Fruit fly (Drosophila melanogaster) whole organism, prepupa: ENCODE results near the gene CG12481.

Source experiments
- Blimp-1 ChIP-seq: fragments of 200-800 bp; sonication (Bioruptor generic); optimal IDR thresholded peaks from 3 replicates; lab custom pipeline; 2017; ENCODE audit warnings: missing biosample characterization, missing genetic modification characterization, mild to moderate bottlenecking, moderate library complexity, missing genetic modification reagents
- CG10669 ChIP-seq: fragments of 200-800 bp; sonication (Bioruptor generic); optimal IDR thresholded peaks from 3 replicates; lab custom pipeline; 2018; ENCODE audit warnings: missing biosample characterization, mild to moderate bottlenecking, missing genetic modification characterization, moderate library complexity
- CG11294 ChIP-seq: fragments of 200-800 bp; sonication (Bioruptor generic); IDR thresholded peaks from 2 replicates; pipeline ENCODE4 v1.3.6; 2022; ENCODE audit warnings: missing biosample characterization, missing genetic modification characterization
- CG11762 ChIP-seq: fragments of 200-800 bp; sonication (Bioruptor generic); optimal IDR thresholded peaks from 3 replicates; lab custom pipeline; 2016; ENCODE audit warnings: missing biosample characterization, missing genetic modification characterization; ENCODE audit not compliant: insufficient read depth
- CG11902 ChIP-seq: fragments of 200-800 bp; sonication (Bioruptor generic); optimal IDR thresholded peaks from 3 replicates; lab custom pipeline; 2016; ENCODE audit warnings: missing biosample characterization, missing genetic modification characterization
- CG15336 ChIP-seq: fragments of 200-800 bp; sonication (Bioruptor generic); IDR thresholded peaks from 2 replicates; pipeline ENCODE4 v1.3.6; 2022; ENCODE audit warnings: missing biosample characterization, missing genetic modification characterization
- CG16779 ChIP-seq: fragments of 200-800 bp; sonication (Bioruptor generic); optimal IDR thresholded peaks from 3 replicates; lab custom pipeline; 2017; ENCODE audit warnings: missing biosample characterization, mild to moderate bottlenecking, missing genetic modification characterization
- CG3032 ChIP-seq: fragments of 200-800 bp; optimal IDR thresholded peaks from 2 replicates; lab custom pipeline; 2019; ENCODE audit warnings: missing biosample characterization, mild to moderate bottlenecking, missing genetic modification characterization, moderate library complexity
- CG31627 ChIP-seq: fragments of 200-800 bp; sonication (Bioruptor generic); optimal IDR thresholded peaks from 3 replicates; lab custom pipeline; 2016; ENCODE audit warnings: missing biosample characterization, missing genetic modification characterization
- CG32006 ChIP-seq: fragments of 200-800 bp; sonication (Bioruptor generic); optimal IDR thresholded peaks from 3 replicates; lab custom pipeline; 2017; ENCODE audit warnings: missing biosample characterization, mild to moderate bottlenecking, missing genetic modification characterization
- CG34406 ChIP-seq: fragments of 200-800 bp; sonication (Bioruptor generic); optimal IDR thresholded peaks from 3 replicates; lab custom pipeline; 2016; ENCODE audit warnings: missing biosample characterization, missing genetic modification characterization
- CG3919 ChIP-seq: fragments of 200-800 bp; sonication (Bioruptor generic); optimal IDR thresholded peaks from 3 replicates; lab custom pipeline; 2016; ENCODE audit warnings: missing biosample characterization, missing genetic modification characterization
- CG4318 ChIP-seq: fragments of 200-800 bp; sonication (Bioruptor generic); optimal IDR thresholded peaks from 3 replicates; lab custom pipeline; 2017; ENCODE audit warnings: missing biosample characterization, mild to moderate bottlenecking, missing genetic modification characterization
- CG6276 ChIP-seq: fragments of 200-800 bp; sonication (Bioruptor generic); optimal IDR thresholded peaks from 2 replicates; lab custom pipeline; 2017; ENCODE audit warnings: missing biosample characterization, mild to moderate bottlenecking, missing genetic modification characterization
- CG6792 ChIP-seq: fragments of 200-800 bp; sonication (Bioruptor generic); optimal IDR thresholded peaks from 3 replicates; lab custom pipeline; 2016; ENCODE audit warnings: missing biosample characterization, missing genetic modification characterization
- CG6808 ChIP-seq: fragments of 200-800 bp; sonication (Bioruptor generic); optimal IDR thresholded peaks from 3 replicates; lab custom pipeline; 2017; ENCODE audit warnings: missing biosample characterization, missing genetic modification characterization, mild to moderate bottlenecking, moderate library complexity, missing genetic modification reagents
- CG7368 ChIP-seq: fragments of 200-800 bp; sonication (Bioruptor generic); optimal IDR thresholded peaks from 3 replicates; lab custom pipeline; 2016; ENCODE audit warnings: missing biosample characterization, missing genetic modification characterization
- CG8119 ChIP-seq: fragments of 200-800 bp; sonication (Bioruptor generic); IDR thresholded peaks from 3 replicates; pipeline ENCODE4 v1.3.6; 2022; ENCODE audit warnings: missing biosample characterization, missing genetic modification characterization
- CG8319 ChIP-seq: fragments of 200-800 bp; sonication (Bioruptor generic); optimal IDR thresholded peaks from 3 replicates; lab custom pipeline; 2016; ENCODE audit warnings: missing biosample characterization, missing genetic modification characterization
- CG8632 ChIP-seq: fragments of 200-800 bp; sonication (Bioruptor generic); optimal IDR thresholded peaks from 3 replicates; lab custom pipeline; 2016; ENCODE audit warnings: missing biosample characterization, missing genetic modification characterization
- CG9139 ChIP-seq: fragments of 200-800 bp; sonication (Bioruptor generic); optimal IDR thresholded peaks from 3 replicates; lab custom pipeline; 2017; ENCODE audit warnings: missing biosample characterization, mild to moderate bottlenecking, missing genetic modification characterization
- Eip75B ChIP-seq: fragments of 200-800 bp; sonication (Bioruptor generic); optimal IDR thresholded peaks from 3 replicates; lab custom pipeline; 2016; ENCODE audit warnings: missing biosample characterization, missing genetic modification characterization
- Eip78C ChIP-seq: fragments of 200-800 bp; sonication (Bioruptor generic); peaks from one replicate; lab custom pipeline; 2016; ENCODE audit warnings: missing biosample characterization, missing genetic modification characterization
- Eip93F ChIP-seq: fragments of 200-800 bp; sonication (Bioruptor generic); optimal IDR thresholded peaks from 2 replicates; lab custom pipeline; 2016; ENCODE audit warnings: missing biosample characterization, mild to moderate bottlenecking, missing genetic modification characterization
- Ets21C ChIP-seq: fragments of 200-800 bp; sonication (Bioruptor generic); optimal IDR thresholded peaks from 3 replicates; lab custom pipeline; 2016; ENCODE audit warnings: missing biosample characterization, missing genetic modification characterization
- Ets96B ChIP-seq: fragments of 200-800 bp; optimal IDR thresholded peaks from 2 replicates; lab custom pipeline; 2019; ENCODE audit warnings: missing biosample characterization, mild to moderate bottlenecking, missing genetic modification characterization, moderate library complexity
- Gug ChIP-seq: fragments of 200-800 bp; sonication (Bioruptor generic); IDR thresholded peaks from 2 replicates; pipeline ENCODE4 v1.3.6; 2022; ENCODE audit warnings: missing biosample characterization, missing genetic modification characterization
- Hr38 ChIP-seq: sonication (Bioruptor generic); optimal IDR thresholded peaks from 2 replicates; lab custom pipeline; 2016; ENCODE audit warnings: missing biosample characterization, missing genetic modification characterization
- Hr4 ChIP-seq: fragments of 200-800 bp; sonication (Bioruptor generic); optimal IDR thresholded peaks from 3 replicates; lab custom pipeline; 2016; ENCODE audit warnings: missing biosample characterization, missing genetic modification characterization
- Met ChIP-seq: fragments of 200-800 bp; sonication (Bioruptor generic); optimal IDR thresholded peaks from 3 replicates; lab custom pipeline; 2016; ENCODE audit warnings: missing biosample characterization, missing genetic modification characterization
- OdsH ChIP-seq: fragments of 200-800 bp; sonication (Bioruptor generic); optimal IDR thresholded peaks from 3 replicates; lab custom pipeline; 2016; ENCODE audit warnings: missing biosample characterization, missing genetic modification characterization
- Sox102F ChIP-seq: fragments of 200-800 bp; sonication (Bioruptor generic); optimal IDR thresholded peaks from 2 replicates; lab custom pipeline; 2016; ENCODE audit warnings: missing biosample characterization, mild to moderate bottlenecking, missing genetic modification characterization
- Sox14 ChIP-seq: fragments of 200-800 bp; sonication (Bioruptor generic); optimal IDR thresholded peaks from 3 replicates; lab custom pipeline; 2016; ENCODE audit warnings: missing biosample characterization, missing genetic modification characterization
- Sox15 ChIP-seq: fragments of 200-800 bp; sonication (Bioruptor generic); optimal IDR thresholded peaks from 3 replicates; lab custom pipeline; 2016; ENCODE audit warnings: missing biosample characterization, missing genetic modification characterization
- achi ChIP-seq: fragments of 200-800 bp; sonication (Bioruptor generic); optimal IDR thresholded peaks from 3 replicates; lab custom pipeline; 2016; ENCODE audit warnings: missing biosample characterization, missing genetic modification characterization
- acj6 ChIP-seq: fragments of 200-800 bp; sonication (Bioruptor generic); optimal IDR thresholded peaks from 3 replicates; lab custom pipeline; 2016; ENCODE audit warnings: missing biosample characterization, missing genetic modification characterization
- cyc ChIP-seq: fragments of 200-800 bp; sonication (Bioruptor generic); optimal IDR thresholded peaks from 3 replicates; lab custom pipeline; 2016; ENCODE audit warnings: missing biosample characterization, missing genetic modification characterization
- dac ChIP-seq: fragments of 200-800 bp; sonication (Bioruptor generic); optimal IDR thresholded peaks from 2 replicates; lab custom pipeline; 2017; ENCODE audit warnings: missing biosample characterization, mild to moderate bottlenecking, missing genetic modification characterization
- eg ChIP-seq: fragments of 200-800 bp; sonication (Bioruptor generic); IDR thresholded peaks from 3 replicates; pipeline ENCODE4 v1.3.6; 2022; ENCODE audit warnings: missing biosample characterization, missing genetic modification characterization
- fd85E ChIP-seq: fragments of 200-800 bp; sonication (Bioruptor generic); optimal IDR thresholded peaks from 3 replicates; lab custom pipeline; 2016; ENCODE audit warnings: missing biosample characterization, missing genetic modification characterization
- net ChIP-seq: fragments of 200-800 bp; sonication (Bioruptor generic); optimal IDR thresholded peaks from 3 replicates; lab custom pipeline; 2016; ENCODE audit warnings: missing biosample characterization, missing genetic modification characterization
- pdm3 ChIP-seq: fragments of 200-800 bp; sonication (Bioruptor generic); optimal IDR thresholded peaks from 3 replicates; lab custom pipeline; 2016; ENCODE audit warnings: missing biosample characterization, missing genetic modification characterization
- salr ChIP-seq, 2 experiments: fragments of 200-800 bp; sonication (Bioruptor generic); optimal IDR thresholded peaks; 3 replicates each; lab custom pipeline; 2016 to 2018; ENCODE audit warnings: missing biosample characterization in 2 of 2, missing genetic modification characterization in 2 of 2, mild to moderate bottlenecking in 1 of 2
- spab ChIP-seq: fragments of 200-800 bp; sonication (Bioruptor generic); optimal IDR thresholded peaks from 2 replicates; lab custom pipeline; 2017; ENCODE audit warnings: missing biosample characterization, mild to moderate bottlenecking, missing genetic modification characterization, missing genetic modification reagents
- svp ChIP-seq: fragments of 200-800 bp; sonication (Bioruptor generic); peaks from one replicate; lab custom pipeline; 2016; ENCODE audit warnings: missing biosample characterization, missing genetic modification characterization
- topi ChIP-seq: fragments of 200-800 bp; sonication (Bioruptor generic); optimal IDR thresholded peaks from 3 replicates; lab custom pipeline; 2016; ENCODE audit warnings: missing biosample characterization, missing genetic modification characterization
- vri ChIP-seq: fragments of 200-800 bp; sonication (Bioruptor generic); optimal IDR thresholded peaks from 3 replicates; lab custom pipeline; 2016; ENCODE audit warnings: missing biosample characterization, mild to moderate bottlenecking, missing genetic modification characterization

The CG12481 gene

DNA sequence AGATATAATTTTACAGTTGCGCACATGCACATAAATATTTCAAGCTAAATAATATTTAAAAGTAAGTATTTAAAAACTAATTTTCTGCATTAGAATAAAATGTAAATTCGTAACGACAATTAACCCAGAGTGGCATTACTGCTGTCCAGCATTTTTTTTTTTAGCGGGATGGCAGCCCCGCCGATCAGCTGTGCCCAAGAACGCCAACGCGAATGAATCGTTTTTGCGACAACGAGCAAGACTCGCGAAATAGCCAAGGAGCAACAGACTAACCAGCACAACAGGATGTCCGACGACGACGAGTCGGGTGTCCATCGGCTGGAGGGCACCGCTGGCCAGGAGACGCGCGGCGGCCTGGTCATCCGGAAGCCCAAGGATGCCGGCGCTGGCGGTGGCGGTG is 14.1 kb downstream of the CG12481 start, which contains the start of gene Prp16:
Prp16 (plus strand) TSS at position 185 of the 400 bp plus-strand sequence.
- TF ChIP-seq cyc (GFP tag; lab: Kevin White, UChicago) (no peak), CG6808 (no peak), CG4318 (GFP tag; lab: Kevin White, UChicago) (no peak), Ets21C (GFP tag; lab: Kevin White, UChicago) (no peak), spab (GFP tag; lab: Kevin White, UChicago) (no peak), CG8632 (GFP tag; lab: Kevin White, UChicago) (no peak), salr (GFP tag; optimal IDR thresholded peaks at IDR 0.05; lab: Kevin White, UChicago) (no peak), CG3032 (tag; lab: Kevin White, UChicago) (no peak), Sox102F (GFP tag; lab: Kevin White, UChicago) (no peak)

DNA sequence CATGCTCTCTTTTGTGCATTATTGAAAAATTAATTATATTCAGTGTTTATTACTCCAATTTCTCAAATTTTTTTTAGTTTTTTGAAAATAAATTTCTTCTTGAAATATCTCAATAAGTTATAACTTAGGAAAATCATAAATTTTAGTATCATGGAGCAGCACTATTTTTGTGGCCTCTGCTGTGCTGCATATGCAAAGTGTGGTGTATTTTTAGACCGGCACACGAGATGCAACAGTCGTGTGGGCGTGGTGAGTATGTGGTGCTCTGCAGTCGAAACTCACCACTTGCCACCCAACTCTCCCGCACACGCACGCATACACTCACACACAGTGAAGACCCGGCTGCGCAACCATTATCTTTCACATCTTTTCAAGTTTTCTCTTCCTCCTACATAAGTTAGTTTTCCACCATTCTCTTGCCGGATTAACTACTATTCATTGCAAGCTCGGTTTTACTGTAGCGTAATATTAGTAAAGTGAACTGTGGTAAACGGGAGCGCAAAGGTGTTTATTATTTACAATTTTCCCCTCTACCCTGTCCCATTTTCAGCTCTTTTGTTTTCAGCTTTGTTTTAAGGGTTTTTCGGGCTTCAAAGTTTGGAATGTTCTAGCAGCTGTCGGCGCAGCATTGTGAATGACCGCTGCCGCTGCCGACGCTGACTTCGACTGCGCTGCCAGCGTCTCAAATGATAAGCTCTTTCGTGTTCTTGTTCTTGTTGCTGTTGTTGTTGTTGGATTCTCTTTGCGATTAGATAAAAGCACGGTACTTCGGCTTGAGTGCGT is 21.6 kb downstream of the CG12481 start:
- TF ChIP-seq Met (GFP tag; lab: Kevin White, UChicago) (peak; percentile 83), salr (GFP tag; optimal IDR thresholded peaks at IDR 0.05; lab: Kevin White, UChicago) (peak; percentile 25 to 63), OdsH (GFP tag; lab: Kevin White, UChicago) (peak; percentile 71), CG7368 (peak; percentile 54), svp (GFP tag; lab: Kevin White, UChicago) (peak; percentile 87), achi (GFP tag; lab: Kevin White, UChicago) (peak; percentile 64), spab (GFP tag; lab: Kevin White, UChicago) (peak; percentile 62), CG6808 (peak; percentile 74), CG9139 (GFP tag; lab: Kevin White, UChicago) (peak; percentile 72), CG3032 (tag; lab: Kevin White, UChicago) (peak; percentile 75), acj6 (GFP tag; lab: Kevin White, UChicago) (peak; percentile 74), CG8119 (GFP tag; lab: Robert Waterston, UW) (peak; percentile 82), CG11902 (peak; percentile 30), CG4318 (GFP tag; lab: Kevin White, UChicago) (no peak), pdm3 (GFP tag; lab: Kevin White, UChicago) (peak; percentile 66), Hr38 (GFP tag; lab: Kevin White, UChicago) (no peak), CG16779 (tag; lab: Kevin White, UChicago) (peak; percentile 71), CG11762 (peak; percentile 57), CG32006 (GFP tag; lab: Kevin White, UChicago) (peak; percentile 71), fd85E (peak; percentile 56), cyc (GFP tag; lab: Kevin White, UChicago) (peak; percentile 65), Sox15 (GFP tag; lab: Kevin White, UChicago) (peak; percentile 13), CG15336 (GFP tag; lab: Robert Waterston, UW) (peak; percentile 83), eg (GFP tag; lab: Robert Waterston, UW) (peak; percentile 84), net (peak; percentile 79), CG6792 (peak; percentile 64), dac (GFP tag; lab: Kevin White, UChicago) (peak; percentile 44), CG34406 (GFP tag; lab: Kevin White, UChicago) (peak; percentile 73), Ets96B (tag; lab: Kevin White, UChicago) (peak; percentile 68), CG31627 (peak; percentile 54), CG10669 (GFP tag; lab: Kevin White, UChicago) (peak; percentile 71), Eip78C (GFP tag; lab: Kevin White, UChicago) (peak; percentile 96), Sox102F (GFP tag; lab: Kevin White, UChicago) (peak; percentile 57), CG3919 (GFP tag; lab: Kevin White, UChicago) (peak; percentile 77), CG11294 (peak; percentile 18; the same call in 1 of the 2 replicates), Blimp-1 (GFP tag; lab: Kevin White, UChicago) (peak; percentile 36), Gug (GFP tag; lab: Robert Waterston, UW) (no peak; the same call in 1 of the 2 replicates), Eip75B (GFP tag; lab: Kevin White, UChicago) (peak; percentile 85), Eip93F (GFP tag; lab: Kevin White, UChicago) (no peak), CG8319 (GFP tag; lab: Kevin White, UChicago) (peak; percentile 38), Sox14 (GFP tag; lab: Kevin White, UChicago) (peak; percentile 59), Hr4 (GFP tag; lab: Kevin White, UChicago) (peak; percentile 73), CG6276 (peak; percentile 85), Ets21C (GFP tag; lab: Kevin White, UChicago) (no peak), topi (GFP tag; lab: Kevin White, UChicago) (peak; percentile 79), vri (GFP tag; lab: Kevin White, UChicago) (no peak)
